Worm (Caenorhabditis elegans): Measurements from ENCODE around the gene T08G5.2.

T08G5.2 gene

ce11 chrV:13986823-13987222, 39.3 kb downstream of the T08G5.2 start:
- TF ChIP-seq ces-1 (GFP tag; optimal IDR thresholded peaks at IDR 0.05) = no peak
- TF ChIP-seq tbx-8 (GFP tag; optimal IDR thresholded peaks at IDR 0.05) = no peak
- TF ChIP-seq flh-1 (GFP tag; optimal IDR thresholded peaks at IDR 0.05) = no peak
- TF ChIP-seq pha-4 (tag; optimal IDR thresholded peaks at IDR 0.05) = no peak
- no peak for TF ChIP-seq sem-2 (GFP tag; optimal IDR thresholded peaks at IDR 0.05)
- TF ChIP-seq nhr-28 (tag; optimal IDR thresholded peaks at IDR 0.05) = no peak
- TF ChIP-seq snpc-4 (tag; optimal IDR thresholded peaks at IDR 0.05) = no peak
- no peak for TF ChIP-seq drap-1 (GFP tag; optimal IDR thresholded peaks at IDR 0.05)
- TF ChIP-seq nhr-76 (tag; optimal IDR thresholded peaks at IDR 0.05) = no peak
- no peak for TF ChIP-seq ceh-83 (GFP tag; optimal IDR thresholded peaks at IDR 0.05)
- no peak for TF ChIP-seq sptf-1 (tag; optimal IDR thresholded peaks at IDR 0.05)
- TF ChIP-seq M03D4.4 (tag; optimal IDR thresholded peaks at IDR 0.05) = no peak
- no peak for TF ChIP-seq ceh-43 (GFP tag; optimal IDR thresholded peaks at IDR 0.05)
- no peak for TF ChIP-seq nhr-2 (tag; optimal IDR thresholded peaks at IDR 0.05)
- no peak for TF ChIP-seq unc-62 (GFP tag; optimal IDR thresholded peaks at IDR 0.05)

- no peak for TF ChIP-seq mls-2 (tag; optimal IDR thresholded peaks at IDR 0.05)
- TF ChIP-seq snpc-4 (tag; optimal IDR thresholded peaks at IDR 0.05) = no peak
- TF ChIP-seq lsy-2 (tag; optimal IDR thresholded peaks at IDR 0.05) = no peak
- no peak for TF ChIP-seq flh-1 (GFP tag; optimal IDR thresholded peaks at IDR 0.05)
- TF ChIP-seq mab-5 (tag; optimal IDR thresholded peaks at IDR 0.05) = no peak
- TF ChIP-seq pha-4 (tag; optimal IDR thresholded peaks at IDR 0.05) = no peak
- TF ChIP-seq nhr-237 (tag; optimal IDR thresholded peaks at IDR 0.05) = no peak
- no peak for TF ChIP-seq unc-39 (tag; optimal IDR thresholded peaks at IDR 0.05)
- TF ChIP-seq unc-62 (GFP tag; optimal IDR thresholded peaks at IDR 0.05) = no peak
- TF ChIP-seq nhr-2 (tag; optimal IDR thresholded peaks at IDR 0.05) = no peak
- no peak for TF ChIP-seq ceh-43 (GFP tag; optimal IDR thresholded peaks at IDR 0.05)
- no peak for TF ChIP-seq ceh-39 (tag; optimal IDR thresholded peaks at IDR 0.05)
These were observed 41.3 kb downstream of the T08G5.2 start, which contains the start of gene end-1 for ce11 chrV:13984828-13985227. end-1 (plus strand) TSS chrV:13985128.

ce11 chrV:13981677-13982076, 44.4 kb downstream of the T08G5.2 start:
- no peak for TF ChIP-seq unc-62 (GFP tag; optimal IDR thresholded peaks at IDR 0.05)
- no peak for TF ChIP-seq ztf-11 (tag; optimal IDR thresholded peaks at IDR 0.05)
- no peak for TF ChIP-seq blmp-1 (tag; optimal IDR thresholded peaks at IDR 0.05)
- TF ChIP-seq M03D4.4 (tag; optimal IDR thresholded peaks at IDR 0.05) = no peak
- TF ChIP-seq snpc-4 (tag; optimal IDR thresholded peaks at IDR 0.05) = no peak
- no peak for TF ChIP-seq sem-2 (GFP tag; optimal IDR thresholded peaks at IDR 0.05)
- no peak for TF ChIP-seq mls-2 (tag; optimal IDR thresholded peaks at IDR 0.05)
- TF ChIP-seq ceh-39 (tag; optimal IDR thresholded peaks at IDR 0.05) = no peak
- TF ChIP-seq elt-1 (tag; optimal IDR thresholded peaks at IDR 0.05; ENCODE audit: borderline replicate concordance, insufficient read depth) = no peak
- no peak for TF ChIP-seq nhr-28 (tag; optimal IDR thresholded peaks at IDR 0.05)
- no peak for TF ChIP-seq ces-1 (GFP tag; optimal IDR thresholded peaks at IDR 0.05)
- TF ChIP-seq nhr-2 (tag; optimal IDR thresholded peaks at IDR 0.05) = no peak
- no peak for TF ChIP-seq hlh-1 (tag; optimal IDR thresholded peaks at IDR 0.05)
- no peak for TF ChIP-seq zip-8 (tag; optimal IDR thresholded peaks at IDR 0.05)
- no peak for TF ChIP-seq bed-3 (GFP tag; optimal IDR thresholded peaks at IDR 0.05)
- TF ChIP-seq lin-13 (tag; optimal IDR thresholded peaks at IDR 0.05) = no peak

- TF ChIP-seq nhr-76 (tag; optimal IDR thresholded peaks at IDR 0.05) (no peak), elt-1 (tag; optimal IDR thresholded peaks at IDR 0.05; ENCODE audit: borderline replicate concordance, insufficient read depth) (no peak), snpc-4 (tag; optimal IDR thresholded peaks at IDR 0.05) (no peak), blmp-1 (tag; optimal IDR thresholded peaks at IDR 0.05) (no peak), elt-3 (tag; optimal IDR thresholded peaks at IDR 0.05) (no peak), lin-13 (tag; optimal IDR thresholded peaks at IDR 0.05) (no peak), nhr-2 (tag; optimal IDR thresholded peaks at IDR 0.05) (no peak), unc-62 (GFP tag; optimal IDR thresholded peaks at IDR 0.05) (no peak), tbx-8 (GFP tag; optimal IDR thresholded peaks at IDR 0.05) (no peak), mls-2 (tag; optimal IDR thresholded peaks at IDR 0.05) (no peak), zip-8 (tag; optimal IDR thresholded peaks at IDR 0.05) (no peak), mab-5 (tag; optimal IDR thresholded peaks at IDR 0.05) (no peak), ham-2 (GFP tag; optimal IDR thresholded peaks at IDR 0.05) (no peak), mep-1 (tag; optimal IDR thresholded peaks at IDR 0.05) (no peak), ceh-83 (GFP tag; optimal IDR thresholded peaks at IDR 0.05) (no peak)
These were observed 45.3 kb downstream of the T08G5.2 start, which contains the start of gene eol-1 for ce11 chrV:13980807-13981206. eol-1 (minus strand) TSS chrV:13980907.

All from whole organism, mixed stage, embryonic.